Worm (Caenorhabditis elegans) whole organism, late embryonic: ENCODE measurements around the gene C54D10.4.

ENCODE experiments used
- C38D4.7 ChIP-seq: fragments of 200-800 bp; sonication (Bioruptor generic); optimal IDR thresholded peaks from 2 replicates; lab custom pipeline; 2018; ENCODE audit warnings: mild to moderate bottlenecking, missing genetic modification characterization, moderate library complexity, missing compliant biosample characterization
- ceh-22 ChIP-seq: sonication (generic microtip); optimal IDR thresholded peaks from 2 replicates; lab custom pipeline; 2017; ENCODE audit warnings: missing biosample characterization, missing genetic modification characterization
- fax-1 ChIP-seq: sonication (generic microtip); optimal IDR thresholded peaks from 2 replicates; lab custom pipeline; 2016; ENCODE audit warnings: missing genotype, missing genetic modification characterization, missing compliant biosample characterization
- nfya-1 ChIP-seq: sonication (generic microtip); optimal IDR thresholded peaks from 2 replicates; lab custom pipeline; 2017; ENCODE audit warnings: missing genetic modification characterization, mild to moderate bottlenecking, missing compliant biosample characterization, antibody characterized with exemption, moderate library complexity
- pag-3 ChIP-seq: sonication (generic microtip); optimal IDR thresholded peaks from 2 replicates; lab custom pipeline; 2016; ENCODE audit warnings: missing compliant biosample characterization, missing genetic modification characterization, borderline replicate concordance
- pqm-1 ChIP-seq: sonication (generic microtip); optimal IDR thresholded peaks from 2 replicates; lab custom pipeline; 2016; ENCODE audit warnings: missing genetic modification characterization, missing compliant biosample characterization
- sdc-2 ChIP-seq: sonication (generic microtip); optimal IDR thresholded peaks from 2 replicates; lab custom pipeline; 2016; ENCODE audit warnings: missing genotype, missing genetic modification characterization, missing compliant biosample characterization
- sox-2 ChIP-seq: fragments of 200-800 bp; sonication (Bioruptor generic); IDR thresholded peaks from 2 replicates; pipeline ENCODE4 v1.3.6; 2022; ENCODE audit warnings: missing genetic modification reagents, missing genetic modification characterization, missing compliant biosample characterization
- syd-9 ChIP-seq: sonication (generic microtip); optimal IDR thresholded peaks from 2 replicates; lab custom pipeline; 2016; ENCODE audit warnings: mild to moderate bottlenecking, missing genetic modification characterization, moderate library complexity, missing compliant biosample characterization
- tbx-2 ChIP-seq: sonication (generic microtip); optimal IDR thresholded peaks from 2 replicates; lab custom pipeline; 2016; ENCODE audit warnings: missing genetic modification characterization, missing compliant biosample characterization
- tbx-7 ChIP-seq: sonication (generic microtip); optimal IDR thresholded peaks from 2 replicates; lab custom pipeline; 2016; ENCODE audit warnings: missing genotype, missing genetic modification characterization, missing compliant biosample characterization
- ttx-3 ChIP-seq: sonication (generic microtip); optimal IDR thresholded peaks from 2 replicates; lab custom pipeline; 2016; ENCODE audit warnings: missing genetic modification reagents, missing genetic modification characterization, missing compliant biosample characterization
- unc-3 ChIP-seq, 2 experiments: fragments of 200-800 bp in 1 of 2; sonication (Bioruptor generic) in 1 of 2; sonication (generic microtip) in 1 of 2; conservative IDR thresholded peaks in 1 of 2; optimal IDR thresholded peaks in 1 of 2; 2 replicates each; pipeline versions ENCODE4 v1.3.6 to Lab custom; 2016 to 2022; ENCODE audit warnings: missing compliant biosample characterization in 2 of 2, missing genetic modification characterization in 2 of 2, missing genetic modification reagents in 1 of 2

- no peak for TF ChIP-seq sdc-2 (tag; lab: Kevin White, UChicago)
- TF ChIP-seq pqm-1, result no peak
- TF ChIP-seq syd-9 (tag; lab: Kevin White, UChicago), result no peak
- TF ChIP-seq pag-3 (tag; lab: Kevin White, UChicago), result no peak
- TF ChIP-seq sox-2, result no peak
- no peak for TF ChIP-seq unc-3 (GFP tag; conservative IDR thresholded peaks at IDR 0.05; lab: Robert Waterston, UW)
- TF ChIP-seq unc-3 (tag; optimal IDR thresholded peaks at IDR 0.05; lab: Kevin White, UChicago), result no peak
- no peak for TF ChIP-seq tbx-2 (tag; lab: Kevin White, UChicago)
- no peak for TF ChIP-seq C38D4.7
- no peak for TF ChIP-seq ttx-3
- TF ChIP-seq ceh-22, result no peak
- no peak for TF ChIP-seq nfya-1 (tag; lab: Kevin White, UChicago)
- TF ChIP-seq fax-1 (tag; lab: Kevin White, UChicago), result no peak
- TF ChIP-seq tbx-7 (tag; lab: Kevin White, UChicago), result no peak
These were observed 11.4 kb upstream of the C54D10.4 start, which contains the start of gene C54D10.13 for ce11 chrV:12432111-12432510.
